Worm (Caenorhabditis elegans) whole organism, young adult: ENCODE data around the gene cua-1.
A peak's percentile ranks its signal among the peaks of the same experiment; 100 is the strongest.
"Not testable (repeated sequence)": the region's sequence is repeated elsewhere in the genome, so short reads cannot be mapped to it uniquely, and the experiment has no call there.

ENCODE experiments used
- B0019.2 ChIP-seq: fragments of 200-800 bp; sonication (Bioruptor generic); conservative IDR thresholded peaks from 2 replicates; pipeline ENCODE4 v1.3.6; 2022; ENCODE audit warnings: missing genetic modification reagents, missing genetic modification characterization, missing compliant biosample characterization
- B0035.1 ChIP-seq: sonication (generic microtip); optimal IDR thresholded peaks from 2 replicates; lab custom pipeline; 2016; ENCODE audit warnings: missing genetic modification characterization, mild to moderate bottlenecking, missing compliant biosample characterization, missing genotype, missing genetic modification reagents
- C06A6.2 ChIP-seq: fragments of 200-800 bp; sonication (Bioruptor generic); conservative IDR thresholded peaks from 2 replicates; pipeline ENCODE4 v1.3.6; 2022; ENCODE audit warnings: missing genetic modification characterization, missing compliant biosample characterization
- C17E4.6 ChIP-seq: fragments of 200-800 bp; sonication (Bioruptor generic); IDR thresholded peaks from 2 replicates; pipeline ENCODE4 v1.3.6; 2022; ENCODE audit warnings: missing genetic modification reagents, missing genetic modification characterization, missing compliant biosample characterization
- F10E7.11 ChIP-seq: sonication (generic microtip); optimal IDR thresholded peaks from 2 replicates; lab custom pipeline; 2017; ENCODE audit warnings: mild to moderate bottlenecking, missing genetic modification characterization, moderate library complexity, missing compliant biosample characterization
- F23B12.7 ChIP-seq: sonication (generic microtip); optimal IDR thresholded peaks from 2 replicates; lab custom pipeline; 2017; ENCODE audit warnings: missing genetic modification characterization, mild to moderate bottlenecking, missing compliant biosample characterization, antibody characterized with exemption, moderate library complexity; ENCODE audit not compliant: insufficient read depth
- F33H1.4 ChIP-seq: fragments of 200-800 bp; sonication (Bioruptor generic); IDR thresholded peaks from 2 replicates; pipeline ENCODE4 v1.3.6; 2022; ENCODE audit warnings: missing genetic modification reagents, missing genetic modification characterization, missing compliant biosample characterization
- F39B2.1 ChIP-seq: fragments of 200-800 bp; sonication (Bioruptor generic); IDR thresholded peaks from 2 replicates; pipeline ENCODE4 v1.3.6; 2022; ENCODE audit warnings: missing genetic modification reagents, missing genetic modification characterization, missing compliant biosample characterization
- T07F8.4 ChIP-seq: sonication (generic microtip); optimal IDR thresholded peaks from 2 replicates; lab custom pipeline; 2016; ENCODE audit warnings: mild to moderate bottlenecking, missing genetic modification characterization, moderate library complexity, missing compliant biosample characterization
- Y79H2A.3 ChIP-seq: fragments of 200-800 bp; sonication (Bioruptor generic); conservative IDR thresholded peaks from 2 replicates; pipeline ENCODE4 v1.3.6; 2022; ENCODE audit warnings: missing genetic modification reagents, missing genetic modification characterization, missing compliant biosample characterization
- ZK185.1 ChIP-seq: sonication (generic microtip); optimal IDR thresholded peaks from 2 replicates; lab custom pipeline; 2016; ENCODE audit warnings: mild to moderate bottlenecking, missing genetic modification characterization, missing compliant biosample characterization; ENCODE audit not compliant: poor library complexity, severe bottlenecking
- attf-5 ChIP-seq: fragments of 200-800 bp; sonication (Bioruptor generic); optimal IDR thresholded peaks from 2 replicates; lab custom pipeline; 2018; ENCODE audit warnings: mild to moderate bottlenecking, missing genetic modification characterization, missing compliant biosample characterization
- cebp-1 ChIP-seq, 2 experiments: fragments of 200-800 bp in 1 of 2; sonication (Bioruptor generic) in 1 of 2; sonication (generic microtip) in 1 of 2; IDR thresholded peaks in 1 of 2; optimal IDR thresholded peaks in 1 of 2; 2 replicates each; pipeline versions ENCODE4 v1.3.6 to Lab custom; 2017 to 2022; ENCODE audit warnings: missing compliant biosample characterization in 2 of 2, missing genetic modification characterization in 2 of 2, mild to moderate bottlenecking in 1 of 2, missing genetic modification reagents in 1 of 2, moderate library complexity in 1 of 2
- ceh-100 ChIP-seq: fragments of 200-800 bp; sonication (Bioruptor generic); IDR thresholded peaks from 2 replicates; pipeline ENCODE4 v1.3.6; 2022; ENCODE audit warnings: missing genetic modification reagents, missing genetic modification characterization, missing compliant biosample characterization
- ceh-91 ChIP-seq: fragments of 200-800 bp; sonication (Bioruptor generic); IDR thresholded peaks from 2 replicates; pipeline ENCODE4 v1.3.6; 2022; ENCODE audit warnings: missing genetic modification reagents, missing genetic modification characterization, missing compliant biosample characterization
- chd-7 ChIP-seq: sonication (generic microtip); optimal IDR thresholded peaks from 2 replicates; lab custom pipeline; 2016; ENCODE audit warnings: mild to moderate bottlenecking, missing genetic modification characterization, moderate library complexity, missing compliant biosample characterization
- die-1 ChIP-seq: sonication (generic microtip); optimal IDR thresholded peaks from 2 replicates; lab custom pipeline; 2016; ENCODE audit warnings: missing genotype, mild to moderate bottlenecking, missing genetic modification characterization, missing compliant biosample characterization
- egl-18 ChIP-seq: fragments of 200-800 bp; sonication (Bioruptor generic); IDR thresholded peaks from 2 replicates; pipeline ENCODE4 v1.3.6; 2022; ENCODE audit warnings: missing genetic modification reagents, missing genetic modification characterization, missing compliant biosample characterization
- hmg-1.2 ChIP-seq: fragments of 200-800 bp; sonication (Bioruptor generic); IDR thresholded peaks from 2 replicates; pipeline ENCODE4 v1.3.6; 2022; ENCODE audit warnings: missing genetic modification reagents, missing genetic modification characterization, missing compliant biosample characterization
- lin-40 ChIP-seq: sonication (generic microtip); optimal IDR thresholded peaks from 2 replicates; lab custom pipeline; 2016; ENCODE audit warnings: missing genetic modification characterization, mild to moderate bottlenecking, missing compliant biosample characterization, missing genotype, missing genetic modification reagents
- lin-54 ChIP-seq: fragments of 200-800 bp; sonication (Bioruptor generic); optimal IDR thresholded peaks from 2 replicates; lab custom pipeline; 2018; ENCODE audit warnings: mild to moderate bottlenecking, missing genetic modification characterization, missing compliant biosample characterization
- lsy-27 ChIP-seq: sonication (generic microtip); optimal IDR thresholded peaks from 2 replicates; lab custom pipeline; 2017; ENCODE audit warnings: missing genetic modification characterization, mild to moderate bottlenecking, missing compliant biosample characterization, antibody characterized with exemption, missing genotype, borderline replicate concordance; ENCODE audit not compliant: insufficient read depth
- madf-10 ChIP-seq: sonication (generic microtip); optimal IDR thresholded peaks from 2 replicates; lab custom pipeline; 2016; ENCODE audit warnings: mild to moderate bottlenecking, missing genetic modification characterization, missing compliant biosample characterization
- madf-6 ChIP-seq: fragments of 200-800 bp; sonication (Bioruptor generic); IDR thresholded peaks from 2 replicates; pipeline ENCODE4 v1.3.6; 2022; ENCODE audit warnings: missing genetic modification reagents, missing genetic modification characterization, missing compliant biosample characterization
- mes-4 ChIP-seq: sonication (generic microtip); optimal IDR thresholded peaks from 2 replicates; lab custom pipeline; 2016; ENCODE audit warnings: missing genotype, missing genetic modification characterization, missing compliant biosample characterization
- nfyb-1 ChIP-seq: fragments of 200-800 bp; sonication (Bioruptor generic); IDR thresholded peaks from 2 replicates; pipeline ENCODE4 v1.3.6; 2022; ENCODE audit warnings: missing genetic modification reagents, missing genetic modification characterization, missing compliant biosample characterization
- nhr-179 ChIP-seq: sonication (generic microtip); optimal IDR thresholded peaks from 2 replicates; lab custom pipeline; 2016; ENCODE audit warnings: mild to moderate bottlenecking, missing genetic modification characterization, missing compliant biosample characterization
- nhr-27 ChIP-seq: fragments of 200-800 bp; sonication (Bioruptor generic); optimal IDR thresholded peaks from 2 replicates; lab custom pipeline; 2018; ENCODE audit warnings: mild to moderate bottlenecking, missing genetic modification characterization, moderate library complexity, missing compliant biosample characterization
- nhr-80 ChIP-seq: sonication (generic microtip); optimal IDR thresholded peaks from 2 replicates; lab custom pipeline; 2016; ENCODE audit warnings: missing genetic modification characterization, missing compliant biosample characterization
- repo-1 ChIP-seq: sonication (generic microtip); optimal IDR thresholded peaks from 2 replicates; lab custom pipeline; 2017; ENCODE audit warnings: mild to moderate bottlenecking, missing genetic modification characterization, missing compliant biosample characterization
- rpc-1 ChIP-seq, 2 experiments: fragments of 150-350 bp in 1 of 2; sonication (generic microtip) in 1 of 2; optimal IDR thresholded peaks; 2 replicates each; lab custom pipeline; 2014 to 2018; ENCODE audit warnings: missing biosample characterization in 1 of 2, missing genetic modification characterization in 1 of 2, missing genetic modification reagents in 1 of 2, missing genotype in 1 of 2
- snpc-1.1 ChIP-seq: sonication (generic microtip); optimal IDR thresholded peaks from 2 replicates; lab custom pipeline; 2017; ENCODE audit warnings: missing genetic modification characterization, mild to moderate bottlenecking, missing compliant biosample characterization, antibody characterized with exemption, moderate library complexity, missing genotype, missing genetic modification reagents; ENCODE audit not compliant: insufficient read depth
- snpc-3.4 ChIP-seq: sonication (generic microtip); optimal IDR thresholded peaks from 2 replicates; lab custom pipeline; 2017; ENCODE audit warnings: missing genetic modification characterization, mild to moderate bottlenecking, missing compliant biosample characterization, antibody characterized with exemption, moderate library complexity, missing genotype, missing genetic modification reagents
- somi-1 ChIP-seq: fragments of 200-800 bp; sonication (Bioruptor generic); optimal IDR thresholded peaks from 2 replicates; lab custom pipeline; 2018; ENCODE audit warnings: mild to moderate bottlenecking, missing genetic modification characterization, missing compliant biosample characterization
- zfh-2 ChIP-seq: fragments of 200-800 bp; sonication (Bioruptor generic); conservative IDR thresholded peaks from 2 replicates; pipeline ENCODE4 v1.3.6; 2022; ENCODE audit warnings: missing genetic modification reagents, missing genetic modification characterization, missing compliant biosample characterization
- zim-3 ChIP-seq: sonication (generic microtip); optimal IDR thresholded peaks from 2 replicates; lab custom pipeline; 2017; ENCODE audit warnings: mild to moderate bottlenecking, missing genetic modification characterization, moderate library complexity, missing compliant biosample characterization
- ztf-25 ChIP-seq: fragments of 200-800 bp; sonication (Bioruptor generic); IDR thresholded peaks from 2 replicates; pipeline ENCODE4 v1.3.6; 2022; ENCODE audit warnings: missing genetic modification reagents, missing genetic modification characterization, missing compliant biosample characterization
- ztf-28 ChIP-seq: fragments of 200-800 bp; sonication (Bioruptor generic); IDR thresholded peaks from 2 replicates; pipeline ENCODE4 v1.3.6; 2022; ENCODE audit warnings: missing genetic modification reagents, missing genetic modification characterization, missing compliant biosample characterization

cua-1 gene

ce11 chrIII:13455207-13455606 is at the start of gene cua-1:
Gene cua-1, minus strand, starts transcription at chrIII:13455307.
- no peak for TF ChIP-seq ceh-100 (GFP tag; lab: Robert Waterston, UW)
- TF ChIP-seq F23B12.7 (tag; lab: Kevin White, UChicago): no peak
- TF ChIP-seq zim-3 (tag; lab: Kevin White, UChicago): no peak
- no peak for TF ChIP-seq somi-1
- no peak for TF ChIP-seq ZK185.1 (tag; lab: Kevin White, UChicago)
- TF ChIP-seq madf-10 (tag; lab: Kevin White, UChicago): no peak
- no peak for TF ChIP-seq egl-18

- no peak for TF ChIP-seq F39B2.1 (GFP tag; lab: Robert Waterston, UW)
- TF ChIP-seq zfh-2: no peak
These were observed 48.3 kb upstream of the cua-1 start, which contains the start of gene T28A8.4 for ce11 chrIII:13503379-13503778. Gene T28A8.4, plus strand, starts transcription at chrIII:13503679.

ce11 chrIII:13502513-13502912 is 47.4 kb upstream of the cua-1 start, which contains the start of gene T28A8.8:
Gene T28A8.8, plus strand, starts transcription at chrIII:13502813.
- TF ChIP-seq nhr-179 (tag; lab: Kevin White, UChicago) (no peak), chd-7 (tag; lab: Kevin White, UChicago) (no peak), lsy-27 (tag; lab: Kevin White, UChicago) (no peak), C17E4.6 (no peak), Y79H2A.3 (no peak), rpc-1 (optimal IDR thresholded peaks at IDR 0.05; lab: Kevin White, UChicago) (no peak), rpc-1 (tag; optimal IDR thresholded peaks at IDR 0.05; lab: Kevin White, UChicago) (no peak), nhr-27 (tag; lab: Kevin White, UChicago) (no peak), B0035.1 (tag; lab: Kevin White, UChicago) (no peak), lin-40 (tag; lab: Kevin White, UChicago) (no peak), snpc-1.1 (tag; lab: Kevin White, UChicago) (no peak)

ce11 chrIII:13501599-13501998 is 46.5 kb upstream of the cua-1 start, which contains the start of gene T28A8.5:
Gene T28A8.5, plus strand, starts transcription at chrIII:13501630.
- TF ChIP-seq T07F8.4: no peak
- TF ChIP-seq mes-4: no peak
- TF ChIP-seq madf-6 (GFP tag; lab: Robert Waterston, UW): 0 out of 2 replicates have a peak, but pooled peaks have one; percentile 14
- no peak for TF ChIP-seq hmg-1.2 (GFP tag; lab: Robert Waterston, UW)
- TF ChIP-seq snpc-3.4 (tag; lab: Kevin White, UChicago): no peak
- TF ChIP-seq, all 124 proteins: peak for 1

- not testable (repeated sequence) for TF ChIP-seq nhr-80 (tag; lab: Kevin White, UChicago); nfyb-1; cebp-1 (GFP tag; IDR thresholded peaks at IDR 0.05; lab: Robert Waterston, UW); cebp-1 (tag; optimal IDR thresholded peaks at IDR 0.05; lab: Kevin White, UChicago)
These were observed 43.8 kb upstream of the cua-1 start, which contains the start of gene T28A8.6 for ce11 chrIII:13498899-13499298. Gene T28A8.6, plus strand, starts transcription at chrIII:13499199.

- TF ChIP-seq die-1 (no peak), F33H1.4 (GFP tag; lab: Robert Waterston, UW) (no peak), C06A6.2 (no peak), ztf-28 (GFP tag; lab: Robert Waterston, UW) (no peak), madf-10 (tag; lab: Kevin White, UChicago) (no peak), repo-1 (tag; lab: Kevin White, UChicago) (no peak), F10E7.11 (no peak), lin-54 (no peak), ztf-25 (GFP tag; lab: Robert Waterston, UW) (no peak), B0019.2 (GFP tag; lab: Robert Waterston, UW) (no peak), ceh-91 (GFP tag; lab: Robert Waterston, UW) (no peak), attf-5 (no peak)
- TF ChIP-seq, all 124 proteins: peak for 0
These were observed 40.5 kb upstream of the cua-1 start, which contains the start of gene T28A8.2 for ce11 chrIII:13495571-13495970. Gene T28A8.2, minus strand, starts transcription at chrIII:13495671.
